Worm (Caenorhabditis elegans) whole organism, L2 larva: ENCODE measurements around the gene lir-3.

Source experiments
- C34F6.9 ChIP-seq: fragments of 150-350 bp; optimal IDR thresholded peaks from 2 replicates; lab custom pipeline; 2014; ENCODE audit warnings: missing biosample characterization, missing genetic modification characterization
- F13H6.1 ChIP-seq: sonication (generic microtip); optimal IDR thresholded peaks from 2 replicates; lab custom pipeline; 2016; ENCODE audit warnings: missing genetic modification characterization, missing compliant biosample characterization
- R02D3.7 ChIP-seq: fragments of 150-350 bp; optimal IDR thresholded peaks from 2 replicates; lab custom pipeline; 2014; ENCODE audit warnings: missing biosample characterization, missing genetic modification characterization
- Y55F3AM.14 ChIP-seq: fragments of 200-800 bp; sonication (Bioruptor generic); optimal IDR thresholded peaks from 2 replicates; lab custom pipeline; 2018; ENCODE audit warnings: mild to moderate bottlenecking, missing genetic modification characterization, missing compliant biosample characterization
- ZK546.5 ChIP-seq: sonication (generic microtip); optimal IDR thresholded peaks from 2 replicates; lab custom pipeline; 2017; ENCODE audit warnings: missing biosample characterization, missing genetic modification characterization
- alr-1 ChIP-seq: fragments of 150-350 bp; optimal IDR thresholded peaks from 2 replicates; lab custom pipeline; 2014; ENCODE audit warnings: missing biosample characterization, missing genetic modification characterization
- aly-2 ChIP-seq: fragments of 150-350 bp; optimal IDR thresholded peaks from 2 replicates; lab custom pipeline; 2014; ENCODE audit warnings: missing biosample characterization, missing genetic modification characterization
- ama-1 ChIP-seq: fragments of 150-350 bp; optimal IDR thresholded peaks from 2 replicates; lab custom pipeline; 2018; ENCODE audit warnings: inconsistent platforms
- blmp-1 ChIP-seq: sonication (generic microtip); optimal IDR thresholded peaks from 2 replicates; lab custom pipeline; 2017; ENCODE audit warnings: missing genetic modification characterization, mild to moderate bottlenecking, missing compliant biosample characterization, antibody characterized with exemption, moderate library complexity; ENCODE audit not compliant: insufficient read depth
- ceh-16 ChIP-seq: fragments of 150-350 bp; optimal IDR thresholded peaks from 2 replicates; lab custom pipeline; 2014; ENCODE audit warnings: missing biosample characterization, missing genetic modification characterization
- ceh-82 ChIP-seq: fragments of 150-350 bp; optimal IDR thresholded peaks from 2 replicates; lab custom pipeline; 2014; ENCODE audit warnings: missing biosample characterization, missing genetic modification characterization
- crh-2 ChIP-seq: sonication (generic microtip); optimal IDR thresholded peaks from 2 replicates; lab custom pipeline; 2017; ENCODE audit warnings: missing biosample characterization, missing genetic modification characterization
- dmd-4 ChIP-seq: sonication (generic microtip); optimal IDR thresholded peaks from 2 replicates; lab custom pipeline; 2017; ENCODE audit warnings: missing biosample characterization, missing genetic modification characterization
- egl-27 ChIP-seq: sonication (generic microtip); optimal IDR thresholded peaks from 3 replicates; lab custom pipeline; 2017; ENCODE audit warnings: missing biosample characterization, missing genetic modification reagents, missing genetic modification characterization
- elt-1 ChIP-seq: fragments of 150-350 bp; optimal IDR thresholded peaks from 2 replicates; lab custom pipeline; 2014; ENCODE audit warnings: missing biosample characterization, missing genetic modification characterization
- elt-3 ChIP-seq: sonication (generic microtip); optimal IDR thresholded peaks from 2 replicates; lab custom pipeline; 2017; ENCODE audit warnings: missing biosample characterization, missing genetic modification characterization
- fos-1 ChIP-seq: fragments of 150-350 bp; optimal IDR thresholded peaks from 2 replicates; lab custom pipeline; 2014; ENCODE audit warnings: missing biosample characterization, missing genetic modification characterization
- gmeb-1 ChIP-seq: fragments of 150-350 bp; optimal IDR thresholded peaks from 2 replicates; lab custom pipeline; 2014; ENCODE audit warnings: missing biosample characterization, missing genetic modification characterization
- lin-11 ChIP-seq: fragments of 150-350 bp; sonication (generic microtip); optimal IDR thresholded peaks from 2 replicates; lab custom pipeline; 2014; ENCODE audit warnings: missing biosample characterization, missing genetic modification characterization, inconsistent platforms, mixed read lengths
- lin-13 ChIP-seq: fragments of 150-350 bp; optimal IDR thresholded peaks from 2 replicates; lab custom pipeline; 2014; ENCODE audit warnings: missing biosample characterization, missing genetic modification reagents, missing genetic modification characterization
- lin-39 ChIP-seq: fragments of 150-350 bp; optimal IDR thresholded peaks from 2 replicates; lab custom pipeline; 2014; ENCODE audit warnings: missing biosample characterization, missing genetic modification reagents, missing genetic modification characterization
- lsy-2 ChIP-seq, 2 experiments: fragments of 150-350 bp in 1 of 2; sonication (generic microtip) in 1 of 2; optimal IDR thresholded peaks; 2 replicates each; lab custom pipeline; 2014 to 2017; ENCODE audit warnings: missing biosample characterization in 2 of 2, missing genetic modification characterization in 2 of 2
- mab-5 ChIP-seq: fragments of 150-350 bp; optimal IDR thresholded peaks from 2 replicates; lab custom pipeline; 2014; ENCODE audit warnings: missing biosample characterization, missing genetic modification characterization
- mbf-1 ChIP-seq: sonication (generic microtip); optimal IDR thresholded peaks from 2 replicates; lab custom pipeline; 2017; ENCODE audit warnings: missing biosample characterization, missing genetic modification characterization
- mdl-1 ChIP-seq, 2 experiments: fragments of 150-350 bp in 1 of 2; sonication (generic microtip) in 1 of 2; optimal IDR thresholded peaks; 2 replicates each; lab custom pipeline; 2017; ENCODE audit warnings: missing biosample characterization in 2 of 2, missing genetic modification characterization in 2 of 2
- nhr-10 ChIP-seq: sonication (generic microtip); optimal IDR thresholded peaks from 2 replicates; lab custom pipeline; 2017; ENCODE audit warnings: missing biosample characterization, missing genetic modification characterization
- nhr-11 ChIP-seq: fragments of 150-350 bp; optimal IDR thresholded peaks from 2 replicates; lab custom pipeline; 2014; ENCODE audit warnings: missing biosample characterization, missing genetic modification characterization
- nhr-12 ChIP-seq: fragments of 150-350 bp; optimal IDR thresholded peaks from 2 replicates; lab custom pipeline; 2014; ENCODE audit warnings: missing biosample characterization, missing genetic modification characterization
- nhr-129 ChIP-seq: fragments of 150-350 bp; optimal IDR thresholded peaks from 2 replicates; lab custom pipeline; 2014; ENCODE audit warnings: missing biosample characterization, missing genetic modification characterization
- nhr-21 ChIP-seq: fragments of 150-350 bp; optimal IDR thresholded peaks from 2 replicates; lab custom pipeline; 2014; ENCODE audit warnings: missing biosample characterization, missing genetic modification characterization
- nhr-23 ChIP-seq: fragments of 150-350 bp; optimal IDR thresholded peaks from 2 replicates; lab custom pipeline; 2014; ENCODE audit warnings: missing biosample characterization, missing genetic modification reagents, missing genetic modification characterization
- nhr-237 ChIP-seq: fragments of 150-350 bp; optimal IDR thresholded peaks from 2 replicates; lab custom pipeline; 2014; ENCODE audit warnings: missing biosample characterization, missing genetic modification characterization
- nhr-25 ChIP-seq: fragments of 150-350 bp; sonication (generic microtip); optimal IDR thresholded peaks from 3 replicates; lab custom pipeline; 2014; ENCODE audit warnings: missing biosample characterization, missing genetic modification characterization
- nhr-6 ChIP-seq: fragments of 150-350 bp; optimal IDR thresholded peaks from 2 replicates; lab custom pipeline; 2014; ENCODE audit warnings: missing biosample characterization, missing genetic modification characterization
- nhr-77 ChIP-seq: fragments of 150-350 bp; optimal IDR thresholded peaks from 2 replicates; lab custom pipeline; 2014; ENCODE audit warnings: missing biosample characterization, missing genetic modification characterization
- peb-1 ChIP-seq: fragments of 150-350 bp; optimal IDR thresholded peaks from 2 replicates; lab custom pipeline; 2014; ENCODE audit warnings: missing biosample characterization, missing genetic modification characterization
- sem-4 ChIP-seq: fragments of 150-350 bp; optimal IDR thresholded peaks from 2 replicates; lab custom pipeline; 2014; ENCODE audit warnings: missing biosample characterization, missing genetic modification reagents, missing genetic modification characterization
- skn-1 ChIP-seq: sonication (generic microtip); optimal IDR thresholded peaks from 2 replicates; lab custom pipeline; 2017; ENCODE audit warnings: missing biosample characterization, missing genetic modification characterization
- sma-3 ChIP-seq: sonication (generic microtip); optimal IDR thresholded peaks from 2 replicates; lab custom pipeline; 2016; ENCODE audit warnings: missing genetic modification reagents, missing genetic modification characterization, missing compliant biosample characterization
- sma-9 ChIP-seq, 2 experiments: fragments of 150-350 bp in 1 of 2; sonication (generic microtip) in 1 of 2; optimal IDR thresholded peaks; 2 replicates each; lab custom pipeline; 2014 to 2016; ENCODE audit warnings: missing genetic modification characterization in 2 of 2, mild to moderate bottlenecking in 1 of 2, missing biosample characterization in 1 of 2, missing compliant biosample characterization in 1 of 2, missing genetic modification reagents in 1 of 2, moderate library complexity in 1 of 2
- snpc-4 ChIP-seq: fragments of 150-350 bp; optimal IDR thresholded peaks from 2 replicates; lab custom pipeline; 2014; ENCODE audit warnings: missing biosample characterization, missing genetic modification characterization
- unc-39 ChIP-seq: fragments of 150-350 bp; optimal IDR thresholded peaks from 2 replicates; lab custom pipeline; 2014; ENCODE audit warnings: missing biosample characterization, missing genetic modification characterization
- unc-55 ChIP-seq: fragments of 150-350 bp; sonication (generic microtip); optimal IDR thresholded peaks from 3 replicates; lab custom pipeline; 2014; ENCODE audit warnings: missing biosample characterization, missing genetic modification reagents, missing genetic modification characterization
- unc-62 ChIP-seq: fragments of 150-350 bp; optimal IDR thresholded peaks from 2 replicates; lab custom pipeline; 2014; ENCODE audit warnings: missing biosample characterization, missing genetic modification reagents, missing genetic modification characterization
- zag-1 ChIP-seq: fragments of 150-350 bp; optimal IDR thresholded peaks from 2 replicates; lab custom pipeline; 2014; ENCODE audit warnings: missing biosample characterization, missing genetic modification characterization
- ztf-1 ChIP-seq: fragments of 200-800 bp; sonication (Bioruptor generic); conservative IDR thresholded peaks from 2 replicates; pipeline ENCODE4 v1.3.6; 2022; ENCODE audit warnings: missing genetic modification characterization, missing compliant biosample characterization
- ztf-11 ChIP-seq: sonication (generic microtip); optimal IDR thresholded peaks from 2 replicates; lab custom pipeline; 2017; ENCODE audit warnings: missing biosample characterization, missing genetic modification characterization
- ztf-4 ChIP-seq: fragments of 150-350 bp; optimal IDR thresholded peaks from 2 replicates; lab custom pipeline; 2014; ENCODE audit warnings: missing biosample characterization, missing genetic modification characterization

lir-3 gene

DNA sequence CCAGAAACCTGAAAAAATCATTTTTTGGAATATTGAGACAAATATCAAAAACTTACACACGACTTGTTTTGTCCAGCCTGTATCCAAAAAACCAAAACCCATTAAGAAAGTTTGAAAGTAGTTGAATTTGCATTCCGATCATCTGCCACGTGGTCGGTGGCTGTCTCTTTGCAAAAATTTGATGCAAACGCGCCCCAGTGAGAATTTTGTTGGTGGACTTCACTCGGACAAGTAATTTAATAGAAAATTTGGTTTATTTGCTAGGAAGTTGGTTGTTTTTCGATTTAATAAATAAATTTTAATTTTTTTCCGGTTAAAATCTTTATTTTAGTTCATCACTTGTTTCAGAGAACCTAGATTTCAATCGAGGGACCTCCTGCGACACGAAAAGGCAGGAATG lies 9.3 kb downstream of the lir-3 start:
- no peak for TF ChIP-seq alr-1 (tag; lab: Kevin White, UChicago)
- no peak for TF ChIP-seq dmd-4
- no peak for TF ChIP-seq ztf-1 (GFP tag; lab: Robert Waterston, UW)
- no peak for TF ChIP-seq nhr-25 (tag; lab: Kevin White, UChicago)
- TF ChIP-seq nhr-129 (tag; lab: Kevin White, UChicago), result no peak
- TF ChIP-seq nhr-12 (tag; lab: Kevin White, UChicago), result no peak
- TF ChIP-seq ztf-4 (tag; lab: Kevin White, UChicago), result no peak
- no peak for TF ChIP-seq unc-39 (tag; lab: Kevin White, UChicago)
- TF ChIP-seq ceh-82 (tag; lab: Kevin White, UChicago), result no peak
- TF ChIP-seq gmeb-1 (tag; lab: Kevin White, UChicago), result no peak
- TF ChIP-seq nhr-237 (tag; lab: Kevin White, UChicago), result no peak
- TF ChIP-seq lin-39 (tag; lab: Kevin White, UChicago), result no peak
- TF ChIP-seq lsy-2 (tag; optimal IDR thresholded peaks at IDR 0.05; lab: Kevin White, UChicago), result no peak
- no peak for TF ChIP-seq unc-55 (GFP tag; lab: Kevin White, UChicago)
- TF ChIP-seq elt-3, result no peak
- TF ChIP-seq nhr-6 (tag; lab: Kevin White, UChicago), result no peak

ce11 chrII:11167039-11167438 lies 17.6 kb downstream of the lir-3 start:
- no peak for TF ChIP-seq ZK546.5 (tag; lab: Kevin White, UChicago)
- TF ChIP-seq lsy-2 (tag; optimal IDR thresholded peaks at IDR 0.05; lab: Kevin White, UChicago), result peak; percentile 43 to 56
- TF ChIP-seq sem-4 (tag; lab: Kevin White, UChicago), result peak; percentile 31
- TF ChIP-seq alr-1 (tag; lab: Kevin White, UChicago), result no peak
- no peak for TF ChIP-seq elt-3
- no peak for TF ChIP-seq aly-2
- peak; percentile 98 for TF ChIP-seq snpc-4 (tag; lab: Kevin White, UChicago)
- peak; percentile 18 for TF ChIP-seq lin-11
- TF ChIP-seq mdl-1 (tag; optimal IDR thresholded peaks at IDR 0.05; lab: Kevin White, UChicago), result peak; percentile 37 to 86
- peak; percentile 25 for TF ChIP-seq ztf-4 (tag; lab: Kevin White, UChicago)
- no peak for TF ChIP-seq ztf-11 (tag; lab: Kevin White, UChicago)
- peak; percentile 20 for TF ChIP-seq egl-27
- TF ChIP-seq skn-1 (tag; lab: Kevin White, UChicago), result no peak
- TF ChIP-seq ceh-82 (tag; lab: Kevin White, UChicago), result no peak
- no peak for TF ChIP-seq peb-1 (tag; lab: Kevin White, UChicago)
- TF ChIP-seq mab-5 (tag; lab: Kevin White, UChicago), result no peak
- TF ChIP-seq ama-1 (lab: Kevin White, UChicago), result peak; percentile 96
- TF ChIP-seq lin-39 (tag; lab: Kevin White, UChicago), result no peak
- no peak for TF ChIP-seq nhr-23 (tag; lab: Kevin White, UChicago)
- no peak for TF ChIP-seq nhr-6 (tag; lab: Kevin White, UChicago)
- peak; percentile 44 for TF ChIP-seq nhr-25 (tag; lab: Kevin White, UChicago)
- TF ChIP-seq Y55F3AM.14 (GFP tag; lab: Kevin White, UChicago), result no peak
- TF ChIP-seq nhr-77 (tag; lab: Kevin White, UChicago), result no peak
- no peak for TF ChIP-seq elt-1 (tag; lab: Kevin White, UChicago)
- TF ChIP-seq sma-3 (GFP tag; lab: Kevin White, UChicago), result peak; percentile 89
- no peak for TF ChIP-seq unc-39 (tag; lab: Kevin White, UChicago)
- TF ChIP-seq nhr-237 (tag; lab: Kevin White, UChicago), result peak; percentile 26
- peak; percentile 63 for TF ChIP-seq nhr-129 (tag; lab: Kevin White, UChicago)
- TF ChIP-seq nhr-12 (tag; lab: Kevin White, UChicago), result no peak
- peak; percentile 76 for TF ChIP-seq gmeb-1 (tag; lab: Kevin White, UChicago)
- TF ChIP-seq C34F6.9 (tag; lab: Kevin White, UChicago), result peak; percentile 6
- TF ChIP-seq nhr-10, result no peak
- TF ChIP-seq unc-62 (GFP tag; lab: Kevin White, UChicago), result no peak
- TF ChIP-seq sma-9 (GFP tag; optimal IDR thresholded peaks at IDR 0.05; lab: Kevin White, UChicago), result peak; percentile 85
- no peak for TF ChIP-seq sma-9 (tag; optimal IDR thresholded peaks at IDR 0.05; lab: Kevin White, UChicago)
- peak; percentile 29 for TF ChIP-seq unc-55 (GFP tag; lab: Kevin White, UChicago)
- TF ChIP-seq mbf-1, result no peak
- TF ChIP-seq R02D3.7 (tag; lab: Kevin White, UChicago), result peak; percentile 22
- peak; percentile 41 for TF ChIP-seq fos-1
- no peak for TF ChIP-seq zag-1 (tag; lab: Kevin White, UChicago)
- no peak for TF ChIP-seq ztf-1 (GFP tag; lab: Robert Waterston, UW)
- peak; percentile 49 for TF ChIP-seq ceh-16
- no peak for TF ChIP-seq dmd-4
- TF ChIP-seq nhr-11 (tag; lab: Kevin White, UChicago), result no peak
- no peak for TF ChIP-seq blmp-1
- TF ChIP-seq nhr-21 (tag; lab: Kevin White, UChicago), result peak; percentile 84
- peak; percentile 56 for TF ChIP-seq lin-13 (GFP tag; lab: Kevin White, UChicago)
- TF ChIP-seq crh-2 (tag; lab: Kevin White, UChicago), result peak; percentile 12
- peak; percentile 75 for TF ChIP-seq F13H6.1 (tag; lab: Kevin White, UChicago)
